Fruit fly (Drosophila melanogaster) whole organism, embryonic: Measurements from ENCODE around the gene MESR3.

Experiments
- Atf-2 ChIP-seq: fragments of 200-800 bp; sonication (Bioruptor generic); optimal IDR thresholded peaks from 2 replicates; lab custom pipeline; 2016; ENCODE audit warnings: missing biosample characterization, missing genetic modification characterization
- Blimp-1 ChIP-seq: fragments of 200-800 bp; sonication (Bioruptor generic); optimal IDR thresholded peaks from 3 replicates; lab custom pipeline; 2018; ENCODE audit warnings: missing biosample characterization, missing genetic modification characterization, mild to moderate bottlenecking, moderate library complexity, missing genetic modification reagents
- CG10979 ChIP-seq: fragments of 200-800 bp; sonication (Bioruptor generic); optimal IDR thresholded peaks from 2 replicates; lab custom pipeline; 2018; ENCODE audit warnings: missing biosample characterization, mild to moderate bottlenecking, missing genetic modification characterization, moderate library complexity
- CG11695 ChIP-seq: fragments of 200-800 bp; sonication (Bioruptor generic); IDR thresholded peaks from 3 replicates; pipeline ENCODE4 v1.3.6; 2022; ENCODE audit warnings: missing biosample characterization, missing genetic modification characterization
- CG12071 ChIP-seq: fragments of 200-800 bp; sonication (Bioruptor generic); optimal IDR thresholded peaks from 3 replicates; lab custom pipeline; 2018; ENCODE audit warnings: missing biosample characterization, mild to moderate bottlenecking, missing genetic modification characterization
- CG12659 ChIP-seq: fragments of 200-800 bp; sonication (Bioruptor generic); optimal IDR thresholded peaks from 3 replicates; lab custom pipeline; 2017; ENCODE audit warnings: mild to moderate bottlenecking, missing biosample characterization, missing genetic modification reagents, missing genetic modification characterization
- CG14860 ChIP-seq: fragments of 200-800 bp; sonication (Bioruptor generic); IDR thresholded peaks from 3 replicates; pipeline ENCODE4 v1.3.6; 2022; ENCODE audit warnings: missing biosample characterization, missing genetic modification characterization; ENCODE audit not compliant: partially characterized antibody
- CG15011 ChIP-seq: fragments of 200-800 bp; sonication (Bioruptor generic); optimal IDR thresholded peaks from 3 replicates; lab custom pipeline; 2018; ENCODE audit warnings: missing biosample characterization, mild to moderate bottlenecking, missing genetic modification characterization
- CG16815 ChIP-seq: fragments of 200-800 bp; sonication (Bioruptor generic); optimal IDR thresholded peaks from 3 replicates; lab custom pipeline; 2017; ENCODE audit warnings: missing biosample characterization, mild to moderate bottlenecking, missing genetic modification characterization
- CG17361 ChIP-seq: fragments of 200-800 bp; sonication (Bioruptor generic); IDR thresholded peaks from 3 replicates; pipeline ENCODE4 v1.3.6; 2022; ENCODE audit warnings: missing biosample characterization, missing genetic modification characterization
- CG17912 ChIP-seq: fragments of 200-800 bp; sonication (Bioruptor generic); optimal IDR thresholded peaks from 2 replicates; lab custom pipeline; 2018; ENCODE audit warnings: missing biosample characterization, mild to moderate bottlenecking, missing genetic modification characterization
- CG18262 ChIP-seq: fragments of 200-800 bp; optimal IDR thresholded peaks from 3 replicates; lab custom pipeline; 2019; ENCODE audit warnings: missing biosample characterization, mild to moderate bottlenecking, missing genetic modification characterization, moderate library complexity
- CG3163 ChIP-seq: fragments of 200-800 bp; sonication (Bioruptor generic); optimal IDR thresholded peaks from 3 replicates; lab custom pipeline; 2016; ENCODE audit warnings: missing biosample characterization, missing genetic modification characterization
- CG4404 ChIP-seq: fragments of 200-800 bp; sonication (Bioruptor generic); IDR thresholded peaks from 2 replicates; pipeline ENCODE4 v1.3.6; 2022; ENCODE audit warnings: missing biosample characterization, missing genetic modification characterization
- CG6791 ChIP-seq: fragments of 200-800 bp; sonication (Bioruptor generic); IDR thresholded peaks from 3 replicates; pipeline ENCODE4 v1.3.6; 2022; ENCODE audit warnings: missing biosample characterization, missing genetic modification characterization; ENCODE audit not compliant: partially characterized antibody
- CG7556 ChIP-seq: fragments of 200-800 bp; sonication (Bioruptor generic); optimal IDR thresholded peaks from 2 replicates; lab custom pipeline; 2017; ENCODE audit warnings: missing biosample characterization, mild to moderate bottlenecking, missing genetic modification characterization
- CG7745 ChIP-seq: fragments of 200-800 bp; sonication (Bioruptor generic); optimal IDR thresholded peaks from 2 replicates; lab custom pipeline; 2018; ENCODE audit warnings: missing biosample characterization, mild to moderate bottlenecking, missing genetic modification characterization, moderate library complexity
- CG9609 ChIP-seq: fragments of 200-800 bp; sonication (Bioruptor generic); optimal IDR thresholded peaks from 3 replicates; lab custom pipeline; 2016; ENCODE audit warnings: missing biosample characterization, missing genetic modification characterization
- CG9797 ChIP-seq: fragments of 200-800 bp; sonication (Bioruptor generic); optimal IDR thresholded peaks from 3 replicates; lab custom pipeline; 2018; ENCODE audit warnings: missing biosample characterization, mild to moderate bottlenecking, missing genetic modification characterization
- Elba2 ChIP-seq: fragments of 200-800 bp; sonication (Bioruptor generic); optimal IDR thresholded peaks from 3 replicates; lab custom pipeline; 2016; ENCODE audit warnings: missing biosample characterization, missing genetic modification characterization
- H15 ChIP-seq: fragments of 200-800 bp; sonication (Bioruptor generic); IDR thresholded peaks from 3 replicates; pipeline ENCODE4 v1.3.6; 2022; ENCODE audit warnings: missing biosample characterization, missing genetic modification characterization
- HLH3B ChIP-seq: fragments of 200-800 bp; sonication (Bioruptor generic); IDR thresholded peaks from 2 replicates; pipeline ENCODE4 v1.3.6; 2022; ENCODE audit warnings: missing biosample characterization, missing genetic modification characterization
- HLHmδ ChIP-seq: fragments of 200-800 bp; sonication (Bioruptor generic); optimal IDR thresholded peaks from 2 replicates; lab custom pipeline; 2018; ENCODE audit warnings: missing biosample characterization, mild to moderate bottlenecking, missing genetic modification characterization, moderate library complexity
- Hr78 ChIP-seq, 2 experiments: fragments of 200-800 bp in 1 of 2; fragments of >200 bp in 1 of 2; sonication (Bioruptor generic) in 1 of 2; optimal IDR thresholded peaks; 2 replicates each; lab custom pipeline; 2017 to 2019; ENCODE audit warnings: missing biosample characterization in 2 of 2, missing genetic modification characterization in 2 of 2, mild to moderate bottlenecking in 1 of 2, moderate library complexity in 1 of 2
- Lpt ChIP-seq: fragments of >200 bp; optimal IDR thresholded peaks from 2 replicates; lab custom pipeline; 2018; ENCODE audit warnings: missing biosample characterization, missing genetic modification characterization
- NC2α ChIP-seq: fragments of 200-800 bp; sonication (Bioruptor generic); optimal IDR thresholded peaks from 2 replicates; lab custom pipeline; 2016; ENCODE audit warnings: missing biosample characterization, missing genetic modification characterization
- Pdp1 ChIP-seq, 2 experiments: fragments of 200-800 bp; sonication (Bioruptor generic); optimal IDR thresholded peaks; 3 replicates each; lab custom pipeline; 2016; ENCODE audit warnings: missing biosample characterization in 2 of 2, missing genetic modification characterization in 2 of 2, mild to moderate bottlenecking in 1 of 2, moderate library complexity in 1 of 2
- Poxn ChIP-seq: fragments of 200-800 bp; sonication (Bioruptor generic); IDR thresholded peaks from 2 replicates; pipeline ENCODE4 v1.3.6; 2022; ENCODE audit warnings: missing biosample characterization, missing genetic modification characterization
- Ptx1 ChIP-seq: fragments of 200-800 bp; sonication (Bioruptor generic); IDR thresholded peaks from 2 replicates; pipeline ENCODE4 v1.3.6; 2022; ENCODE audit warnings: missing biosample characterization, missing genetic modification characterization
- Side ChIP-seq: fragments of 200-800 bp; sonication (Bioruptor generic); optimal IDR thresholded peaks from 2 replicates; lab custom pipeline; 2016; ENCODE audit warnings: missing biosample characterization, missing genetic modification characterization
- Vsx1 ChIP-seq: fragments of 200-800 bp; sonication (Bioruptor generic); optimal IDR thresholded peaks from 2 replicates; lab custom pipeline; 2017; ENCODE audit warnings: missing biosample characterization, mild to moderate bottlenecking, missing genetic modification characterization, missing genetic modification reagents
- az2 ChIP-seq: fragments of 200-800 bp; sonication (Bioruptor generic); optimal IDR thresholded peaks from 3 replicates; lab custom pipeline; 2016; ENCODE audit warnings: missing biosample characterization, missing genetic modification characterization
- bowl ChIP-seq: fragments of 200-800 bp; sonication (Bioruptor generic); IDR thresholded peaks from 2 replicates; pipeline ENCODE4 v1.3.6; 2022; ENCODE audit warnings: missing biosample characterization, missing genetic modification characterization
- chif ChIP-seq, 2 experiments: fragments of 200-800 bp; sonication (Bioruptor generic); optimal IDR thresholded peaks; 3 replicates each; lab custom pipeline; 2016; ENCODE audit warnings: missing biosample characterization in 2 of 2, missing genetic modification characterization in 2 of 2
- corto ChIP-seq: fragments of 200-800 bp; sonication (Bioruptor generic); optimal IDR thresholded peaks from 2 replicates; lab custom pipeline; 2016; ENCODE audit warnings: missing biosample characterization, mild to moderate bottlenecking, missing genetic modification characterization, moderate library complexity
- crc ChIP-seq: fragments of 200-800 bp; sonication (Bioruptor generic); optimal IDR thresholded peaks from 2 replicates; lab custom pipeline; 2016; ENCODE audit warnings: missing biosample characterization, missing genetic modification characterization
- dm ChIP-seq: fragments of 200-800 bp; sonication (Bioruptor generic); optimal IDR thresholded peaks from 3 replicates; lab custom pipeline; 2016; ENCODE audit warnings: missing biosample characterization, missing genetic modification characterization
- dysf ChIP-seq: fragments of 200-800 bp; sonication (Bioruptor generic); IDR thresholded peaks from 3 replicates; pipeline ENCODE4 v1.3.6; 2022; ENCODE audit warnings: missing biosample characterization, missing genetic modification characterization
- esg ChIP-seq: fragments of 200-800 bp; sonication (Bioruptor generic); conservative IDR thresholded peaks from 2 replicates; pipeline ENCODE4 v1.3.6; 2022; ENCODE audit warnings: missing biosample characterization, missing genetic modification characterization
- eve ChIP-seq, 2 experiments: fragments of >200 bp; optimal IDR thresholded peaks; 2 replicates each; lab custom pipeline; 2017; ENCODE audit warnings: missing biosample characterization in 2 of 2, missing genetic modification characterization in 2 of 2
- gem ChIP-seq: fragments of 200-800 bp; sonication (Bioruptor generic); optimal IDR thresholded peaks from 2 replicates; lab custom pipeline; 2019; ENCODE audit warnings: missing biosample characterization, mild to moderate bottlenecking, missing genetic modification characterization, moderate library complexity
- gt ChIP-seq: fragments of 200-800 bp; sonication (Bioruptor generic); IDR thresholded peaks from 2 replicates; pipeline ENCODE4 v1.3.6; 2022; ENCODE audit warnings: missing biosample characterization, missing genetic modification characterization
- knrl ChIP-seq: fragments of 200-800 bp; sonication (Bioruptor generic); IDR thresholded peaks from 3 replicates; pipeline ENCODE4 v1.3.6; 2022; ENCODE audit warnings: missing biosample characterization, missing genetic modification characterization; ENCODE audit not compliant: partially characterized antibody
- lov ChIP-seq, 2 experiments: fragments of 200-800 bp in 1 of 2; fragments of >200 bp in 1 of 2; sonication (Bioruptor generic) in 1 of 2; IDR thresholded peaks in 1 of 2; optimal IDR thresholded peaks in 1 of 2; 2 replicates in 1 of 2; 3 replicates in 1 of 2; pipeline versions ENCODE4 v1.3.6 to Lab custom; 2017 to 2022; ENCODE audit warnings: missing biosample characterization in 1 of 2, missing genetic modification characterization in 1 of 2
- pfk ChIP-seq: fragments of 200-800 bp; sonication (Bioruptor generic); optimal IDR thresholded peaks from 2 replicates; lab custom pipeline; 2018; ENCODE audit warnings: missing biosample characterization, mild to moderate bottlenecking, missing genetic modification characterization, moderate library complexity
- rib ChIP-seq: fragments of 200-800 bp; sonication (Bioruptor generic); IDR thresholded peaks from 2 replicates; pipeline ENCODE4 v1.3.6; 2022; ENCODE audit warnings: missing biosample characterization, missing genetic modification characterization
- sna ChIP-seq: fragments of 200-800 bp; sonication (Bioruptor generic); IDR thresholded peaks from 2 replicates; pipeline ENCODE4 v1.3.6; 2022; ENCODE audit warnings: missing biosample characterization, missing genetic modification characterization; ENCODE audit not compliant: partially characterized antibody
- tio ChIP-seq: fragments of 200-800 bp; sonication (Bioruptor generic); optimal IDR thresholded peaks from 2 replicates; lab custom pipeline; 2017; ENCODE audit warnings: missing biosample characterization, missing genetic modification characterization, inconsistent platforms
- zf30C ChIP-seq: fragments of 200-800 bp; sonication (Bioruptor generic); optimal IDR thresholded peaks from 3 replicates; lab custom pipeline; 2018; ENCODE audit warnings: missing biosample characterization, mild to moderate bottlenecking, missing genetic modification characterization
- zfh2 ChIP-seq: fragments of 200-800 bp; sonication (Bioruptor generic); optimal IDR thresholded peaks from 2 replicates; lab custom pipeline; 2016; ENCODE audit warnings: missing biosample characterization, missing genetic modification characterization

Gene MESR3

dm6 chr2L:18617003-18617402 is at the start of gene MESR3 (continued):
- TF ChIP-seq Elba2 (GFP tag; lab: Kevin White, UChicago) (no peak), zf30C (GFP tag; lab: Kevin White, UChicago) (no peak), CG17361 (GFP tag; lab: Robert Waterston, UW) (peak; percentile 88), CG14860 (GFP tag; lab: Robert Waterston, UW) (no peak), rib (GFP tag; lab: Robert Waterston, UW) (no peak), CG4404 (GFP tag; lab: Robert Waterston, UW) (no peak), CG7745 (tag; lab: Kevin White, UChicago) (no peak), CG3163 (no peak), HLHmδ (peak; percentile 76), chif (GFP tag; optimal IDR thresholded peaks at IDR 0.05; lab: Kevin White, UChicago) (no peak), CG10979 (tag; lab: Kevin White, UChicago) (peak; percentile 72), H15 (0 out of 3 replicates have a peak, but pooled peaks have one; percentile 56), knrl (GFP tag; lab: Robert Waterston, UW) (0 out of 3 replicates have a peak, but pooled peaks have one; percentile 14), eve (GFP tag; optimal IDR thresholded peaks at IDR 0.05; lab: Kevin White, UChicago) (no peak), CG9797 (GFP tag; lab: Kevin White, UChicago) (no peak), zfh2 (GFP tag; lab: Kevin White, UChicago) (no peak), HLH3B (GFP tag; lab: Robert Waterston, UW) (peak; percentile 72; the same call in 1 of the 2 replicates), dysf (GFP tag; lab: Robert Waterston, UW) (peak; percentile 51; the same call in 2 of the 3 replicates), Poxn (GFP tag; lab: Robert Waterston, UW) (no peak), CG6791 (GFP tag; lab: Robert Waterston, UW) (no peak), gt (GFP tag; lab: Robert Waterston, UW) (no peak), CG16815 (GFP tag; lab: Kevin White, UChicago) (no peak), tio (GFP tag; lab: Kevin White, UChicago) (no peak), dm (GFP tag; lab: Kevin White, UChicago) (no peak), sna (no peak), Vsx1 (GFP tag; lab: Kevin White, UChicago) (no peak), lov (optimal IDR thresholded peaks at IDR 0.05; lab: Kevin White, UChicago) (no peak), lov (GFP tag; IDR thresholded peaks at IDR 0.05; lab: Robert Waterston, UW) (0 out of 3 replicates have a peak, but pooled peaks have one; percentile 18), CG18262 (tag; lab: Kevin White, UChicago) (peak; percentile 85), CG15011 (GFP tag; lab: Kevin White, UChicago) (peak; percentile 10), Hr78 (GFP tag; optimal IDR thresholded peaks at IDR 0.05; lab: Kevin White, UChicago) (peak in 1 of 2 experiments; percentile 40), Lpt (GFP tag; lab: Kevin White, UChicago) (no peak), NC2α (GFP tag; lab: Kevin White, UChicago) (no peak), Blimp-1 (peak; percentile 82), esg (GFP tag; lab: Robert Waterston, UW) (peak; percentile 40), Side (peak; percentile 52), az2 (peak; percentile 19), Atf-2 (GFP tag; lab: Kevin White, UChicago) (no peak), corto (GFP tag; lab: Kevin White, UChicago) (no peak), CG7556 (GFP tag; lab: Kevin White, UChicago) (peak; percentile 56), CG17912 (no peak), pfk (GFP tag; lab: Kevin White, UChicago) (peak; percentile 24), CG11695 (GFP tag; lab: Robert Waterston, UW) (peak; percentile 74), CG12659 (GFP tag; lab: Kevin White, UChicago) (peak; percentile 53), crc (GFP tag; lab: Kevin White, UChicago) (no peak), Ptx1 (GFP tag; lab: Robert Waterston, UW) (no peak; the same call in 1 of the 2 replicates), bowl (GFP tag; lab: Robert Waterston, UW) (no peak), gem (tag; lab: Kevin White, UChicago) (no peak), CG9609 (GFP tag; lab: Kevin White, UChicago) (no peak), Pdp1 (GFP tag; optimal IDR thresholded peaks at IDR 0.05; lab: Kevin White, UChicago) (peak in 1 of 2 experiments; percentile 17), CG12071 (GFP tag; lab: Kevin White, UChicago) (peak; percentile 76)
